Worm (Caenorhabditis elegans) whole organism, L1 larva: ENCODE measurements around the gene cyp-25A1.

ENCODE experiments used
- C16A3.4 ChIP-seq: fragments of 150-350 bp; optimal IDR thresholded peaks from 2 replicates; lab custom pipeline; 2014; ENCODE audit warnings: missing biosample characterization, missing genetic modification characterization
- aha-1 ChIP-seq: fragments of 150-350 bp; optimal IDR thresholded peaks from 2 replicates; lab custom pipeline; 2014; ENCODE audit warnings: missing biosample characterization, missing genetic modification characterization
- alr-1 ChIP-seq: fragments of 200-800 bp; sonication (Bioruptor generic); optimal IDR thresholded peaks from 2 replicates; lab custom pipeline; 2018; ENCODE audit warnings: borderline replicate concordance, mild to moderate bottlenecking, missing genetic modification characterization, missing compliant biosample characterization
- aly-2 ChIP-seq: fragments of 150-350 bp; optimal IDR thresholded peaks from 2 replicates; lab custom pipeline; 2014; ENCODE audit warnings: missing biosample characterization, missing genetic modification characterization
- ama-1 ChIP-seq: fragments of 150-350 bp; optimal IDR thresholded peaks from 2 replicates; lab custom pipeline; 2014
- blmp-1 ChIP-seq: fragments of 150-350 bp; optimal IDR thresholded peaks from 2 replicates; lab custom pipeline; 2014; ENCODE audit warnings: missing biosample characterization, missing genetic modification characterization
- ceh-90 ChIP-seq: sonication (generic microtip); optimal IDR thresholded peaks from 2 replicates; lab custom pipeline; 2016; ENCODE audit warnings: missing genetic modification characterization, missing compliant biosample characterization
- ces-1 ChIP-seq: fragments of 150-350 bp; optimal IDR thresholded peaks from 2 replicates; lab custom pipeline; 2014; ENCODE audit warnings: missing biosample characterization, missing genetic modification reagents, missing genetic modification characterization
- dpl-1 ChIP-seq, 3 experiments: fragments of 150-350 bp in 2 of 3; sonication (generic microtip) in 1 of 3; optimal IDR thresholded peaks; 2 replicates each; lab custom pipeline; 2014 to 2017; ENCODE audit warnings: missing biosample characterization in 3 of 3, missing genetic modification characterization in 3 of 3, missing genetic modification reagents in 3 of 3
- efl-1 ChIP-seq, 4 experiments: fragments of 150-350 bp; optimal IDR thresholded peaks in 3 of 4; peaks in 1 of 4; 1 replicate in 1 of 4; 2 replicates in 3 of 4; lab custom pipeline; 2014; ENCODE audit warnings: missing biosample characterization in 2 of 4, missing genetic modification characterization in 2 of 4, missing genetic modification reagents in 2 of 4
- efl-3 ChIP-seq: fragments of 200-800 bp; sonication (Bioruptor generic); optimal IDR thresholded peaks from 2 replicates; lab custom pipeline; 2018; ENCODE audit warnings: mild to moderate bottlenecking, missing genetic modification characterization, missing compliant biosample characterization
- elt-2 ChIP-seq: sonication (generic microtip); optimal IDR thresholded peaks from 2 replicates; lab custom pipeline; 2016; ENCODE audit warnings: missing genetic modification characterization, mild to moderate bottlenecking, inconsistent platforms, missing compliant biosample characterization, missing genetic modification reagents
- ets-5 ChIP-seq: fragments of 200-800 bp; sonication (Bioruptor generic); IDR thresholded peaks from 2 replicates; pipeline ENCODE4 v1.3.6; 2022; ENCODE audit warnings: missing genetic modification characterization, missing compliant biosample characterization
- fkh-10 ChIP-seq: sonication (generic microtip); optimal IDR thresholded peaks from 2 replicates; lab custom pipeline; 2017; ENCODE audit warnings: missing biosample characterization, missing genetic modification reagents, missing genetic modification characterization
- fkh-4 ChIP-seq: sonication (generic microtip); optimal IDR thresholded peaks from 2 replicates; lab custom pipeline; 2016; ENCODE audit warnings: missing compliant biosample characterization, missing genetic modification characterization, borderline replicate concordance
- fkh-8 ChIP-seq: sonication (generic microtip); optimal IDR thresholded peaks from 2 replicates; lab custom pipeline; 2016; ENCODE audit warnings: mild to moderate bottlenecking, missing genetic modification characterization, missing compliant biosample characterization
- grh-1 ChIP-seq: fragments of 200-800 bp; sonication (Bioruptor generic); IDR thresholded peaks from 2 replicates; pipeline ENCODE4 v1.3.6; 2022; ENCODE audit warnings: missing genetic modification reagents, missing genetic modification characterization, missing compliant biosample characterization
- hlh-17 ChIP-seq: fragments of 200-800 bp; sonication (Bioruptor generic); optimal IDR thresholded peaks from 2 replicates; lab custom pipeline; 2018; ENCODE audit warnings: missing genetic modification characterization, mild to moderate bottlenecking, missing compliant biosample characterization, moderate library complexity, borderline replicate concordance
- hlh-4 ChIP-seq: sonication (generic microtip); optimal IDR thresholded peaks from 2 replicates; lab custom pipeline; 2016; ENCODE audit warnings: mild to moderate bottlenecking, missing genetic modification characterization, missing compliant biosample characterization
- hpl-2 ChIP-seq: fragments of 150-350 bp; optimal IDR thresholded peaks from 2 replicates; lab custom pipeline; 2014; ENCODE audit warnings: missing biosample characterization, missing genetic modification reagents, missing genetic modification characterization
- irx-1 ChIP-seq: sonication (generic microtip); optimal IDR thresholded peaks from 2 replicates; lab custom pipeline; 2016; ENCODE audit warnings: missing genetic modification characterization, missing compliant biosample characterization
- jun-1 ChIP-seq: fragments of 150-350 bp; optimal IDR thresholded peaks from 2 replicates; lab custom pipeline; 2014; ENCODE audit warnings: missing biosample characterization, missing genetic modification reagents, missing genetic modification characterization
- lin-13 ChIP-seq: fragments of 150-350 bp; optimal IDR thresholded peaks from 2 replicates; lab custom pipeline; 2014; ENCODE audit warnings: missing biosample characterization, missing genetic modification reagents, missing genetic modification characterization
- lin-14 ChIP-seq: fragments of 200-800 bp; sonication (Bioruptor generic); optimal IDR thresholded peaks from 2 replicates; lab custom pipeline; 2018; ENCODE audit warnings: mild to moderate bottlenecking, missing genetic modification characterization, moderate library complexity, missing compliant biosample characterization
- lin-15B ChIP-seq: fragments of 150-350 bp; sonication (generic microtip); optimal IDR thresholded peaks from 3 replicates; lab custom pipeline; 2014; ENCODE audit warnings: missing biosample characterization, missing genetic modification characterization
- lir-3 ChIP-seq: sonication (generic microtip); optimal IDR thresholded peaks from 2 replicates; lab custom pipeline; 2016; ENCODE audit warnings: mild to moderate bottlenecking, missing genetic modification characterization, moderate library complexity, missing compliant biosample characterization; ENCODE audit not compliant: poor library complexity
- mdl-1 ChIP-seq, 2 experiments: fragments of 150-350 bp; optimal IDR thresholded peaks; 2 replicates each; lab custom pipeline; 2014 to 2017; ENCODE audit warnings: missing biosample characterization in 2 of 2, missing genetic modification characterization in 2 of 2, inconsistent platforms in 1 of 2
- mep-1 ChIP-seq: fragments of 150-350 bp; optimal IDR thresholded peaks from 2 replicates; lab custom pipeline; 2014; ENCODE audit warnings: missing biosample characterization, missing genetic modification characterization
- nhr-11 ChIP-seq: fragments of 150-350 bp; optimal IDR thresholded peaks from 2 replicates; lab custom pipeline; 2014; ENCODE audit warnings: missing biosample characterization, missing genetic modification characterization
- nhr-19 ChIP-seq: fragments of 200-800 bp; sonication (Bioruptor generic); conservative IDR thresholded peaks from 2 replicates; pipeline ENCODE4 v1.3.6; 2022; ENCODE audit warnings: missing genetic modification characterization, missing compliant biosample characterization
- nhr-28 ChIP-seq: fragments of 150-350 bp; optimal IDR thresholded peaks from 2 replicates; lab custom pipeline; 2014; ENCODE audit warnings: missing biosample characterization, missing genetic modification characterization
- nhr-71 ChIP-seq: sonication (generic microtip); optimal IDR thresholded peaks from 2 replicates; lab custom pipeline; 2016; ENCODE audit warnings: mild to moderate bottlenecking, missing genetic modification characterization, moderate library complexity, missing compliant biosample characterization
- nhr-76 ChIP-seq: sonication (generic microtip); optimal IDR thresholded peaks from 2 replicates; lab custom pipeline; 2017; ENCODE audit warnings: missing biosample characterization, missing genetic modification characterization
- nhr-77 ChIP-seq: fragments of 150-350 bp; optimal IDR thresholded peaks from 2 replicates; lab custom pipeline; 2014; ENCODE audit warnings: missing biosample characterization, missing genetic modification characterization
- nhr-84 ChIP-seq: sonication (generic microtip); optimal IDR thresholded peaks from 2 replicates; lab custom pipeline; 2017; ENCODE audit warnings: missing biosample characterization, missing genetic modification characterization
- nhr-90 ChIP-seq: sonication (generic microtip); optimal IDR thresholded peaks from 2 replicates; lab custom pipeline; 2016; ENCODE audit warnings: mild to moderate bottlenecking, missing genetic modification characterization, missing compliant biosample characterization; ENCODE audit not compliant: poor library complexity
- pax-3 ChIP-seq: fragments of 200-800 bp; sonication (Bioruptor generic); optimal IDR thresholded peaks from 2 replicates; lab custom pipeline; 2018; ENCODE audit warnings: mild to moderate bottlenecking, missing genetic modification characterization, moderate library complexity, missing compliant biosample characterization
- pqm-1 ChIP-seq: sonication (generic microtip); optimal IDR thresholded peaks from 3 replicates; lab custom pipeline; 2017; ENCODE audit warnings: missing biosample characterization, missing genetic modification characterization
- rnt-1 ChIP-seq: sonication (generic microtip); optimal IDR thresholded peaks from 2 replicates; lab custom pipeline; 2016; ENCODE audit warnings: mild to moderate bottlenecking, missing genetic modification characterization, moderate library complexity, missing compliant biosample characterization
- skn-1 ChIP-seq: fragments of 150-350 bp; optimal IDR thresholded peaks from 2 replicates; lab custom pipeline; 2014; ENCODE audit warnings: missing biosample characterization, missing genetic modification characterization
- snpc-4 ChIP-seq: fragments of 150-350 bp; optimal IDR thresholded peaks from 2 replicates; lab custom pipeline; 2014; ENCODE audit warnings: missing biosample characterization, missing genetic modification characterization
- sox-4 ChIP-seq: sonication (generic microtip); optimal IDR thresholded peaks from 2 replicates; lab custom pipeline; 2016; ENCODE audit warnings: missing genetic modification characterization, missing compliant biosample characterization
- swsn-7 ChIP-seq: sonication (generic microtip); optimal IDR thresholded peaks from 2 replicates; lab custom pipeline; 2016; ENCODE audit warnings: missing genetic modification characterization, missing compliant biosample characterization
- tbx-2 ChIP-seq: sonication (generic microtip); optimal IDR thresholded peaks from 2 replicates; lab custom pipeline; 2016; ENCODE audit warnings: missing genetic modification characterization, missing compliant biosample characterization
- unc-130 ChIP-seq: fragments of 150-350 bp; optimal IDR thresholded peaks from 2 replicates; lab custom pipeline; 2017; ENCODE audit warnings: missing biosample characterization, missing genetic modification characterization, inconsistent platforms
- unc-30 ChIP-seq: sonication (generic microtip); optimal IDR thresholded peaks from 2 replicates; lab custom pipeline; 2017; ENCODE audit warnings: missing biosample characterization, missing genetic modification characterization
- unc-86 ChIP-seq: sonication (generic microtip); optimal IDR thresholded peaks from 2 replicates; lab custom pipeline; 2016; ENCODE audit warnings: missing genetic modification characterization, missing compliant biosample characterization
- vab-15 ChIP-seq: sonication (generic microtip); optimal IDR thresholded peaks from 2 replicates; lab custom pipeline; 2017; ENCODE audit warnings: missing genotype, mild to moderate bottlenecking, missing genetic modification characterization, missing compliant biosample characterization
- xbp-1 ChIP-seq: sonication (generic microtip); optimal IDR thresholded peaks from 2 replicates; lab custom pipeline; 2016; ENCODE audit warnings: missing genetic modification characterization, missing compliant biosample characterization
- zag-1 ChIP-seq: fragments of 150-350 bp; optimal IDR thresholded peaks from 2 replicates; lab custom pipeline; 2014; ENCODE audit warnings: missing biosample characterization, missing genetic modification characterization
- zip-4 ChIP-seq: fragments of 200-800 bp; sonication (Bioruptor generic); optimal IDR thresholded peaks from 2 replicates; lab custom pipeline; 2018; ENCODE audit warnings: mild to moderate bottlenecking, missing genetic modification characterization, moderate library complexity, missing compliant biosample characterization
- ztf-11 ChIP-seq, 2 experiments: sonication (generic microtip); optimal IDR thresholded peaks; 2 replicates each; lab custom pipeline; 2016 to 2017; ENCODE audit warnings: missing genetic modification characterization in 2 of 2, missing biosample characterization in 1 of 2, missing compliant biosample characterization in 1 of 2
- ztf-4 ChIP-seq: fragments of 150-350 bp; optimal IDR thresholded peaks from 2 replicates; lab custom pipeline; 2014; ENCODE audit warnings: missing biosample characterization, missing genetic modification characterization

cyp-25A1 gene

ce11 chrIII:3862918-3863385 lies 30.6 kb downstream of the cyp-25A1 start, which contains the start of gene brc-1 (continued):
- TF ChIP-seq efl-1 (optimal IDR thresholded peaks at IDR 0.05; lab: Kevin White, UChicago): peak; percentile 88 to 96
- peak; percentile 96 to 99 for TF ChIP-seq efl-1 (GFP tag; optimal IDR thresholded peaks at IDR 0.05 in 1 of 2; lab: Kevin White, UChicago)
- TF ChIP-seq mdl-1 (tag; optimal IDR thresholded peaks at IDR 0.05; lab: Kevin White, UChicago): peak in 1 of 2 experiments; percentile 60
- peak; percentile 81 for TF ChIP-seq xbp-1 (tag; lab: Kevin White, UChicago)
- peak; percentile 86 for TF ChIP-seq unc-86 (tag; lab: Kevin White, UChicago)
- TF ChIP-seq nhr-71: peak; percentile 94
- TF ChIP-seq fkh-10 (GFP tag; lab: Kevin White, UChicago): peak; percentile 87
- peak; percentile 66 for TF ChIP-seq snpc-4
- peak; percentile 70 for TF ChIP-seq nhr-90 (tag; lab: Kevin White, UChicago)
- no peak for TF ChIP-seq efl-3 (GFP tag; lab: Kevin White, UChicago)
- TF ChIP-seq fkh-4 (tag; lab: Kevin White, UChicago): peak; percentile 2
- TF ChIP-seq zip-4 (GFP tag; lab: Kevin White, UChicago): peak; percentile 59
- TF ChIP-seq unc-30 (tag; lab: Kevin White, UChicago): no peak
- no peak for TF ChIP-seq ceh-90 (tag; lab: Kevin White, UChicago)
- peak; percentile 35 for TF ChIP-seq aly-2 (tag; lab: Kevin White, UChicago)
- TF ChIP-seq nhr-19 (GFP tag; lab: Robert Waterston, UW): peak; percentile 100
- TF ChIP-seq jun-1 (tag; lab: Kevin White, UChicago): peak; percentile 74
- TF ChIP-seq vab-15 (tag; lab: Kevin White, UChicago): peak; percentile 15
- peak; percentile 97 for TF ChIP-seq lin-14 (GFP tag; lab: Kevin White, UChicago)
- TF ChIP-seq pax-3 (tag; lab: Kevin White, UChicago): peak; percentile 84
- TF ChIP-seq pqm-1 (tag; lab: Kevin White, UChicago): no peak
- TF ChIP-seq mep-1 (tag; lab: Kevin White, UChicago): peak; percentile 78
- peak; percentile 53 for TF ChIP-seq nhr-11
- TF ChIP-seq grh-1 (GFP tag; lab: Robert Waterston, UW): peak; percentile 51
- no peak for TF ChIP-seq nhr-84
- no peak for TF ChIP-seq hpl-2 (GFP tag; lab: Kevin White, UChicago)
- TF ChIP-seq nhr-28 (tag; lab: Kevin White, UChicago): no peak
- peak in 1 of 2 experiments; percentile 36 for TF ChIP-seq ztf-11 (tag; optimal IDR thresholded peaks at IDR 0.05; lab: Kevin White, UChicago)
- TF ChIP-seq sox-4 (tag; lab: Kevin White, UChicago): no peak
- TF ChIP-seq tbx-2 (tag; lab: Kevin White, UChicago): peak; percentile 83
- TF ChIP-seq unc-130: peak; percentile 71
- TF ChIP-seq fkh-8 (tag; lab: Kevin White, UChicago): peak; percentile 96
- peak; percentile 85 for TF ChIP-seq C16A3.4
- TF ChIP-seq nhr-76: no peak
- TF ChIP-seq hlh-4 (tag; lab: Kevin White, UChicago): no peak
- no peak for TF ChIP-seq hlh-17
- TF ChIP-seq nhr-77 (tag; lab: Kevin White, UChicago): peak; percentile 72
- TF ChIP-seq irx-1: peak; percentile 80
- peak; percentile 65 for TF ChIP-seq elt-2 (tag; lab: Kevin White, UChicago)
- TF ChIP-seq dpl-1 (GFP tag; optimal IDR thresholded peaks at IDR 0.05; lab: Kevin White, UChicago): peak; percentile 92 to 96 (median 94)
- peak; percentile 94 for TF ChIP-seq skn-1 (tag; lab: Kevin White, UChicago)
- peak; percentile 83 for TF ChIP-seq lin-13 (GFP tag; lab: Kevin White, UChicago)
- no peak for TF ChIP-seq ces-1 (GFP tag; lab: Kevin White, UChicago)
- TF ChIP-seq lir-3: peak; percentile 78
- peak; percentile 71 for TF ChIP-seq ama-1 (lab: Kevin White, UChicago)
- peak; percentile 82 for TF ChIP-seq swsn-7
- no peak for TF ChIP-seq ets-5
- peak; percentile 88 for TF ChIP-seq lin-15B
- TF ChIP-seq blmp-1 (tag; lab: Kevin White, UChicago): peak; percentile 72
- TF ChIP-seq alr-1 (tag; lab: Kevin White, UChicago): no peak
- peak; percentile 88 for TF ChIP-seq rnt-1 (tag; lab: Kevin White, UChicago)
- peak; percentile 62 for TF ChIP-seq ztf-4
- no peak for TF ChIP-seq aha-1
- TF ChIP-seq zag-1 (tag; lab: Kevin White, UChicago): no peak
